Worm (Caenorhabditis elegans): ENCODE data around the gene Y54G2A.10.

Y54G2A.10 gene

ce11 chrIV:2850586-2850985 lies 51.1 kb downstream of the Y54G2A.10 start, which contains the start of gene clec-85:
Gene clec-85, plus strand, starts transcription at chrIV:2850886.
- TF ChIP-seq klf-2 (GFP tag; conservative IDR thresholded peaks at IDR 0.05) (no peak), ztf-23 (GFP tag; IDR thresholded peaks at IDR 0.05) (no peak)

Measured in whole organism, midembryonic.